Worm (Caenorhabditis elegans): ENCODE measurements around the gene dhs-21.

- TF ChIP-seq ama-1 (optimal IDR thresholded peaks at IDR 0.05) (no peak), lin-13 (GFP tag; optimal IDR thresholded peaks at IDR 0.05) (no peak), snpc-4 (tag; optimal IDR thresholded peaks at IDR 0.05) (no peak), nhr-28 (tag; optimal IDR thresholded peaks at IDR 0.05) (no peak), lin-39 (tag; optimal IDR thresholded peaks at IDR 0.05) (no peak), daf-16 (GFP tag; optimal IDR thresholded peaks at IDR 0.05) (no peak), daf-16 (tag; optimal IDR thresholded peaks at IDR 0.05) (no peak), lin-1 (GFP tag; IDR thresholded peaks at IDR 0.05) (no peak), egl-27 (tag; optimal IDR thresholded peaks at IDR 0.05) (no peak), zip-2 (tag; optimal IDR thresholded peaks at IDR 0.05) (no peak), ceh-28 (tag; optimal IDR thresholded peaks at IDR 0.05) (no peak), fkh-10 (GFP tag; optimal IDR thresholded peaks at IDR 0.05) (no peak), lin-29 (GFP tag; IDR thresholded peaks at IDR 0.05) (no peak), fos-1 (tag; optimal IDR thresholded peaks at IDR 0.05) (no peak)
Measured at ce11 chrV:12714120-12714519, 19.3 kb downstream of the dhs-21 start, which contains the start of gene R11D1.4.

All from whole organism, L4 larva.